Fruit fly (Drosophila melanogaster) whole organism, wandering third instar larva: ENCODE results near the gene simj.

Source experiments
- CG32264 ChIP-seq: fragments of 200-800 bp; sonication (Bioruptor generic); optimal IDR thresholded peaks from 2 replicates; lab custom pipeline; 2016; ENCODE audit warnings: missing biosample characterization, missing genetic modification characterization
- CG9705 ChIP-seq: fragments of 200-800 bp; sonication (Bioruptor generic); optimal IDR thresholded peaks from 2 replicates; lab custom pipeline; 2018; ENCODE audit warnings: missing biosample characterization, mild to moderate bottlenecking, missing genetic modification characterization
- CrebA ChIP-seq: fragments of 200-800 bp; sonication (Bioruptor generic); optimal IDR thresholded peaks from 2 replicates; lab custom pipeline; 2016; ENCODE audit warnings: missing biosample characterization, mild to moderate bottlenecking, missing genetic modification characterization, borderline replicate concordance
- GATAd ChIP-seq: sonication (Bioruptor generic); optimal IDR thresholded peaks from 2 replicates; lab custom pipeline; 2016; ENCODE audit warnings: missing biosample characterization, missing genetic modification characterization
- HLH106 ChIP-seq: fragments of 200-800 bp; optimal IDR thresholded peaks from 3 replicates; lab custom pipeline; 2019; ENCODE audit warnings: missing biosample characterization, mild to moderate bottlenecking, missing genetic modification characterization, moderate library complexity
- Hnf4 ChIP-seq: fragments of 200-800 bp; sonication (Bioruptor generic); optimal IDR thresholded peaks from 2 replicates; lab custom pipeline; 2016; ENCODE audit warnings: missing biosample characterization, mild to moderate bottlenecking, missing genetic modification characterization
- Hr83 ChIP-seq: fragments of 200-300 bp; sonication (Bioruptor generic); optimal IDR thresholded peaks from 2 replicates; lab custom pipeline; 2016; ENCODE audit warnings: missing biosample characterization, mild to moderate bottlenecking, missing genetic modification characterization, moderate library complexity; ENCODE audit not compliant: poor library complexity, severe bottlenecking
- Mio ChIP-seq: sonication (Bioruptor generic); optimal IDR thresholded peaks from 2 replicates; lab custom pipeline; 2016; ENCODE audit warnings: missing biosample characterization, missing genetic modification characterization
- N ChIP-seq: fragments of >200 bp; optimal IDR thresholded peaks from 2 replicates; lab custom pipeline; 2018; ENCODE audit warnings: missing biosample characterization, missing external identifiers, missing genetic modification characterization
- OdsH ChIP-seq: fragments of 200-800 bp; sonication (Bioruptor generic); optimal IDR thresholded peaks from 2 replicates; lab custom pipeline; 2016; ENCODE audit warnings: missing biosample characterization, mild to moderate bottlenecking, missing genetic modification characterization
- Rel ChIP-seq, 2 experiments: fragments of 200-800 bp; sonication (Bioruptor generic) in 1 of 2; optimal IDR thresholded peaks; 2 replicates in 1 of 2; 3 replicates in 1 of 2; lab custom pipeline; 2016 to 2019; ENCODE audit warnings: mild to moderate bottlenecking in 2 of 2, missing biosample characterization in 2 of 2, missing genetic modification characterization in 2 of 2, moderate library complexity in 1 of 2
- Sp1 ChIP-seq: fragments of 200-800 bp; sonication (Bioruptor generic); optimal IDR thresholded peaks from 3 replicates; lab custom pipeline; 2019; ENCODE audit warnings: missing biosample characterization, mild to moderate bottlenecking, missing genetic modification characterization, moderate library complexity
- Vsx2 ChIP-seq: fragments of 200-300, 225-300 bp; sonication (Bioruptor generic); optimal IDR thresholded peaks from 2 replicates; lab custom pipeline; 2018; ENCODE audit warnings: missing biosample characterization, missing genetic modification characterization; ENCODE audit not compliant: partially characterized antibody
- br ChIP-seq: fragments of 200-800 bp; sonication (Bioruptor generic); optimal IDR thresholded peaks from 2 replicates; lab custom pipeline; 2016; ENCODE audit warnings: missing biosample characterization, missing genetic modification characterization
- dl ChIP-seq, 2 experiments: fragments of 175-275, 200-275 bp in 1 of 2; fragments of 200-275 bp in 1 of 2; sonication (Bioruptor generic); optimal IDR thresholded peaks; lab custom pipeline; 2018; ENCODE audit warnings: mild to moderate bottlenecking in 2 of 2, missing biosample characterization in 2 of 2, missing genetic modification characterization in 2 of 2, moderate library complexity in 2 of 2; ENCODE audit not compliant: partially characterized antibody in 2 of 2, insufficient read depth in 1 of 2
- dmrt93B ChIP-seq: fragments of 200-800 bp; sonication (Bioruptor generic); optimal IDR thresholded peaks from 2 replicates; lab custom pipeline; 2018; ENCODE audit warnings: missing biosample characterization, mild to moderate bottlenecking, missing genetic modification characterization
- dsf ChIP-seq: sonication (Bioruptor generic); optimal IDR thresholded peaks from 2 replicates; lab custom pipeline; 2016; ENCODE audit warnings: missing biosample characterization, missing genetic modification characterization, borderline replicate concordance
- foxo ChIP-seq, 2 experiments: fragments of 200-800 bp; sonication (Bioruptor generic); optimal IDR thresholded peaks; 2 replicates in 1 of 2; 3 replicates in 1 of 2; lab custom pipeline; 2016 to 2017; ENCODE audit warnings: missing biosample characterization in 2 of 2, missing genetic modification characterization in 2 of 2
- fru ChIP-seq: fragments of 200-800 bp; sonication (Bioruptor generic); optimal IDR thresholded peaks from 3 replicates; lab custom pipeline; 2016; ENCODE audit warnings: missing biosample characterization, mild to moderate bottlenecking, missing genetic modification characterization
- h ChIP-seq: fragments of 200-800 bp; sonication (Bioruptor generic); optimal IDR thresholded peaks from 3 replicates; lab custom pipeline; 2016; ENCODE audit warnings: missing biosample characterization, mild to moderate bottlenecking, missing genetic modification characterization
- pan ChIP-seq: fragments of >200 bp; optimal IDR thresholded peaks from 2 replicates; lab custom pipeline; 2017
- psq ChIP-seq: fragments of 200-800 bp; sonication (Bioruptor generic); optimal IDR thresholded peaks from 3 replicates; lab custom pipeline; 2017; ENCODE audit warnings: missing biosample characterization, mild to moderate bottlenecking, missing genetic modification characterization, moderate library complexity
- rgr ChIP-seq: fragments of 200-800 bp; sonication (Bioruptor generic); optimal IDR thresholded peaks from 3 replicates; lab custom pipeline; 2016; ENCODE audit warnings: missing biosample characterization, mild to moderate bottlenecking, missing genetic modification characterization
- sv ChIP-seq: fragments of 200-800 bp; sonication (Bioruptor generic); optimal IDR thresholded peaks from 3 replicates; lab custom pipeline; 2016; ENCODE audit warnings: missing biosample characterization, missing genetic modification characterization
- tai ChIP-seq: sonication (Bioruptor generic); optimal IDR thresholded peaks from 2 replicates; lab custom pipeline; 2016; ENCODE audit warnings: missing biosample characterization, missing genetic modification characterization
- usp ChIP-seq: fragments of >200 bp; optimal IDR thresholded peaks from 2 replicates; lab custom pipeline; 2017; ENCODE audit warnings: missing biosample characterization, missing genetic modification characterization

simj gene

dm6 chr3L:10656451-10657198 lies 7.9 kb upstream of the simj start:
- TF ChIP-seq OdsH (GFP tag; lab: Kevin White, UChicago) (peak; percentile 46), br (GFP tag; lab: Kevin White, UChicago) (peak; percentile 36), Hnf4 (GFP tag; lab: Kevin White, UChicago) (peak; percentile 19), CG32264 (GFP tag; lab: Kevin White, UChicago) (no peak), N (no peak), h (GFP tag; lab: Kevin White, UChicago) (peak; percentile 23), Hr83 (GFP tag; lab: Kevin White, UChicago) (peak; percentile 57), foxo (GFP tag; optimal IDR thresholded peaks at IDR 0.05; lab: Kevin White, UChicago) (peak in 1 of 2 experiments; percentile 11), rgr (peak; percentile 25), fru (peak; percentile 21), sv (peak; percentile 12), CG9705 (GFP tag; lab: Kevin White, UChicago) (no peak)

- TF ChIP-seq OdsH (GFP tag; lab: Kevin White, UChicago), result no peak
- TF ChIP-seq GATAd (GFP tag; lab: Kevin White, UChicago), result no peak
- no peak for TF ChIP-seq pan (lab: Kevin White, UChicago)
- TF ChIP-seq HLH106, result no peak
- TF ChIP-seq tai (GFP tag; lab: Kevin White, UChicago), result no peak
- TF ChIP-seq CG32264 (GFP tag; lab: Kevin White, UChicago), result no peak
- no peak for TF ChIP-seq dmrt93B (GFP tag; lab: Kevin White, UChicago)
- no peak for TF ChIP-seq sv
- TF ChIP-seq N, result no peak
- TF ChIP-seq Mio (GFP tag; lab: Kevin White, UChicago), result no peak
- no peak for TF ChIP-seq h (GFP tag; lab: Kevin White, UChicago)
- TF ChIP-seq CrebA, result no peak
- TF ChIP-seq Sp1 (GFP tag; lab: Kevin White, UChicago), result no peak
Observed at dm6 chr3L:10657311-10657710, 7.2 kb upstream of the simj start.

- TF ChIP-seq Rel (GFP tag; optimal IDR thresholded peaks at IDR 0.05; lab: Kevin White, UChicago) (no peak), Rel (tag; optimal IDR thresholded peaks at IDR 0.05; lab: Kevin White, UChicago) (peak; percentile 7), CG32264 (GFP tag; lab: Kevin White, UChicago) (no peak)
Observed at dm6 chr3L:10658362-10659127, 6.0 kb upstream of the simj start.

dm6 chr3L:10659524-10659923 lies 5.0 kb upstream of the simj start:
- TF ChIP-seq sv, result no peak
- no peak for TF ChIP-seq dl (GFP tag; optimal IDR thresholded peaks at IDR 0.05; lab: Kevin White, UChicago; ENCODE audit: insufficient read depth in 1 of 2, partially characterized antibody in 2 of 2)
- no peak for TF ChIP-seq Vsx2 (GFP tag; lab: Kevin White, UChicago)
- no peak for TF ChIP-seq usp
- no peak for TF ChIP-seq dsf (GFP tag; lab: Kevin White, UChicago)
- no peak for TF ChIP-seq CG9705 (GFP tag; lab: Kevin White, UChicago)
- TF ChIP-seq, all 38 proteins: peak for 0

- TF ChIP-seq HLH106 (peak; percentile 0), br (GFP tag; lab: Kevin White, UChicago) (no peak), psq (peak; percentile 33), foxo (GFP tag; optimal IDR thresholded peaks at IDR 0.05; lab: Kevin White, UChicago) (peak in 1 of 2 experiments; percentile 3)
Observed at dm6 chr3L:10659993-10660743, 4.4 kb upstream of the simj start.
